Worm (Caenorhabditis elegans) whole organism, young adult: Measurements from ENCODE around the gene D1046.18.

Experiments
- B0035.1 ChIP-seq: sonication (generic microtip); optimal IDR thresholded peaks from 2 replicates; lab custom pipeline; 2016; ENCODE audit warnings: missing genetic modification characterization, mild to moderate bottlenecking, missing compliant biosample characterization, missing genotype, missing genetic modification reagents
- C06A6.2 ChIP-seq: fragments of 200-800 bp; sonication (Bioruptor generic); conservative IDR thresholded peaks from 2 replicates; pipeline ENCODE4 v1.3.6; 2022; ENCODE audit warnings: missing genetic modification characterization, missing compliant biosample characterization
- D2030.7 ChIP-seq: fragments of 200-800 bp; sonication (Bioruptor generic); IDR thresholded peaks from 2 replicates; pipeline ENCODE4 v1.3.6; 2022; ENCODE audit warnings: missing genetic modification reagents, missing genetic modification characterization, missing compliant biosample characterization
- F22D6.2 ChIP-seq: sonication (generic microtip); optimal IDR thresholded peaks from 2 replicates; lab custom pipeline; 2016; ENCODE audit warnings: mild to moderate bottlenecking, missing genetic modification characterization, missing compliant biosample characterization
- F37B4.10 ChIP-seq: fragments of 200-800 bp; sonication (Bioruptor generic); IDR thresholded peaks from 2 replicates; pipeline ENCODE4 v1.3.6; 2022; ENCODE audit warnings: missing genetic modification characterization, missing compliant biosample characterization
- F52B5.7 ChIP-seq: sonication (generic microtip); optimal IDR thresholded peaks from 2 replicates; lab custom pipeline; 2016; ENCODE audit warnings: mild to moderate bottlenecking, missing genetic modification characterization, missing compliant biosample characterization
- F57C9.4 ChIP-seq: sonication (generic microtip); optimal IDR thresholded peaks from 2 replicates; lab custom pipeline; 2017; ENCODE audit warnings: mild to moderate bottlenecking, missing genetic modification characterization, missing compliant biosample characterization
- K11D2.4 ChIP-seq: fragments of 200-800 bp; sonication (Bioruptor generic); IDR thresholded peaks from 2 replicates; pipeline ENCODE4 v1.3.6; 2022; ENCODE audit warnings: missing genetic modification reagents, missing genetic modification characterization, missing compliant biosample characterization
- Y53G8AR.9 ChIP-seq: fragments of 200-800 bp; sonication (Bioruptor generic); conservative IDR thresholded peaks from 2 replicates; pipeline ENCODE4 v1.3.6; 2022; ENCODE audit warnings: missing genetic modification reagents, missing genetic modification characterization, missing compliant biosample characterization
- ZK185.1 ChIP-seq: sonication (generic microtip); optimal IDR thresholded peaks from 2 replicates; lab custom pipeline; 2016; ENCODE audit warnings: mild to moderate bottlenecking, missing genetic modification characterization, missing compliant biosample characterization; ENCODE audit not compliant: poor library complexity, severe bottlenecking
- akir-1 ChIP-seq: fragments of 200-800 bp; sonication (Bioruptor generic); optimal IDR thresholded peaks from 2 replicates; lab custom pipeline; 2018; ENCODE audit warnings: mild to moderate bottlenecking, missing genetic modification characterization, moderate library complexity, missing compliant biosample characterization
- ama-1 ChIP-seq, 3 experiments: fragments of 150-350 bp in 1 of 3; sonication (generic microtip) in 2 of 3; optimal IDR thresholded peaks; 2 replicates each; lab custom pipeline; 2014 to 2018; ENCODE audit warnings: missing biosample characterization in 2 of 3, missing genetic modification characterization in 2 of 3, missing genetic modification reagents in 2 of 3
- aptf-2 ChIP-seq: fragments of 200-800 bp; sonication (Bioruptor generic); conservative IDR thresholded peaks from 2 replicates; pipeline ENCODE4 v1.3.6; 2022; ENCODE audit warnings: missing genetic modification reagents, missing genetic modification characterization, missing compliant biosample characterization
- aptf-3 ChIP-seq: fragments of 200-800 bp; sonication (Bioruptor generic); IDR thresholded peaks from 2 replicates; pipeline ENCODE4 v1.3.6; 2022; ENCODE audit warnings: missing genetic modification characterization, missing compliant biosample characterization
- bed-1 ChIP-seq: fragments of 200-800 bp; sonication (Bioruptor generic); IDR thresholded peaks from 2 replicates; pipeline ENCODE4 v1.3.6; 2022; ENCODE audit warnings: missing genetic modification reagents, missing genetic modification characterization, missing compliant biosample characterization
- bed-2 ChIP-seq: fragments of 200-800 bp; sonication (Bioruptor generic); IDR thresholded peaks from 2 replicates; pipeline ENCODE4 v1.3.6; 2022; ENCODE audit warnings: missing genetic modification reagents, missing genetic modification characterization, missing compliant biosample characterization
- cebp-1 ChIP-seq, 2 experiments: fragments of 200-800 bp in 1 of 2; sonication (Bioruptor generic) in 1 of 2; sonication (generic microtip) in 1 of 2; IDR thresholded peaks in 1 of 2; optimal IDR thresholded peaks in 1 of 2; 2 replicates each; pipeline versions ENCODE4 v1.3.6 to Lab custom; 2017 to 2022; ENCODE audit warnings: missing compliant biosample characterization in 2 of 2, missing genetic modification characterization in 2 of 2, mild to moderate bottlenecking in 1 of 2, missing genetic modification reagents in 1 of 2, moderate library complexity in 1 of 2
- ceh-100 ChIP-seq: fragments of 200-800 bp; sonication (Bioruptor generic); IDR thresholded peaks from 2 replicates; pipeline ENCODE4 v1.3.6; 2022; ENCODE audit warnings: missing genetic modification reagents, missing genetic modification characterization, missing compliant biosample characterization
- ceh-27 ChIP-seq: fragments of 200-800 bp; sonication (Bioruptor generic); optimal IDR thresholded peaks from 2 replicates; lab custom pipeline; 2018; ENCODE audit warnings: mild to moderate bottlenecking, missing genetic modification characterization, moderate library complexity, missing compliant biosample characterization
- ceh-40 ChIP-seq: fragments of 200-800 bp; sonication (Bioruptor generic); IDR thresholded peaks from 2 replicates; pipeline ENCODE4 v1.3.6; 2022; ENCODE audit warnings: missing genetic modification characterization, missing compliant biosample characterization
- ceh-79 ChIP-seq: sonication (generic microtip); optimal IDR thresholded peaks from 2 replicates; lab custom pipeline; 2017; ENCODE audit warnings: mild to moderate bottlenecking, missing genetic modification characterization, missing compliant biosample characterization
- ceh-91 ChIP-seq: fragments of 200-800 bp; sonication (Bioruptor generic); IDR thresholded peaks from 2 replicates; pipeline ENCODE4 v1.3.6; 2022; ENCODE audit warnings: missing genetic modification reagents, missing genetic modification characterization, missing compliant biosample characterization
- dox-1 ChIP-seq: fragments of 200-800 bp; sonication (Bioruptor generic); IDR thresholded peaks from 2 replicates; pipeline ENCODE4 v1.3.6; 2022; ENCODE audit warnings: missing genetic modification reagents, missing genetic modification characterization, missing compliant biosample characterization
- egl-18 ChIP-seq: fragments of 200-800 bp; sonication (Bioruptor generic); IDR thresholded peaks from 2 replicates; pipeline ENCODE4 v1.3.6; 2022; ENCODE audit warnings: missing genetic modification reagents, missing genetic modification characterization, missing compliant biosample characterization
- egrh-3 ChIP-seq: fragments of 200-800 bp; sonication (Bioruptor generic); IDR thresholded peaks from 2 replicates; pipeline ENCODE4 v1.3.6; 2022; ENCODE audit warnings: missing genetic modification reagents, missing genetic modification characterization, missing compliant biosample characterization
- hmg-20 ChIP-seq: fragments of 200-800 bp; sonication (Bioruptor generic); IDR thresholded peaks from 2 replicates; pipeline ENCODE4 v1.3.6; 2022; ENCODE audit warnings: missing genetic modification reagents, missing genetic modification characterization, missing compliant biosample characterization
- let-607 ChIP-seq, 2 experiments: fragments of 200-800 bp in 1 of 2; sonication (Bioruptor generic) in 1 of 2; sonication (generic microtip) in 1 of 2; optimal IDR thresholded peaks; 2 replicates each; lab custom pipeline; 2016 to 2018; ENCODE audit warnings: mild to moderate bottlenecking in 2 of 2, missing compliant biosample characterization in 2 of 2, missing genetic modification characterization in 2 of 2, moderate library complexity in 2 of 2, missing genotype in 1 of 2
- lin-54 ChIP-seq: fragments of 200-800 bp; sonication (Bioruptor generic); optimal IDR thresholded peaks from 2 replicates; lab custom pipeline; 2018; ENCODE audit warnings: mild to moderate bottlenecking, missing genetic modification characterization, missing compliant biosample characterization
- lsl-1 ChIP-seq: fragments of 200-800 bp; sonication (Bioruptor generic); optimal IDR thresholded peaks from 2 replicates; lab custom pipeline; 2018; ENCODE audit warnings: mild to moderate bottlenecking, missing genetic modification characterization, moderate library complexity, missing compliant biosample characterization
- madf-6 ChIP-seq: fragments of 200-800 bp; sonication (Bioruptor generic); IDR thresholded peaks from 2 replicates; pipeline ENCODE4 v1.3.6; 2022; ENCODE audit warnings: missing genetic modification reagents, missing genetic modification characterization, missing compliant biosample characterization
- mcd-1 ChIP-seq: fragments of 200-800 bp; sonication (Bioruptor generic); IDR thresholded peaks from 2 replicates; pipeline ENCODE4 v1.3.6; 2022; ENCODE audit warnings: missing genetic modification reagents, missing genetic modification characterization, missing compliant biosample characterization
- nhr-179 ChIP-seq: sonication (generic microtip); optimal IDR thresholded peaks from 2 replicates; lab custom pipeline; 2016; ENCODE audit warnings: mild to moderate bottlenecking, missing genetic modification characterization, missing compliant biosample characterization
- rcor-1 ChIP-seq: fragments of 200-800 bp; sonication (Bioruptor generic); IDR thresholded peaks from 2 replicates; pipeline ENCODE4 v1.3.6; 2022; ENCODE audit warnings: missing genetic modification reagents, missing genetic modification characterization, missing compliant biosample characterization
- rec-8 ChIP-seq, 2 experiments: sonication (generic microtip); optimal IDR thresholded peaks; 2 replicates each; lab custom pipeline; 2016; ENCODE audit warnings: mild to moderate bottlenecking in 2 of 2, missing genetic modification characterization in 2 of 2, missing genetic modification reagents in 2 of 2, missing genotype in 2 of 2, missing biosample characterization in 1 of 2, missing compliant biosample characterization in 1 of 2, moderate library complexity in 1 of 2
- snpc-3.4 ChIP-seq: sonication (generic microtip); optimal IDR thresholded peaks from 2 replicates; lab custom pipeline; 2017; ENCODE audit warnings: missing genetic modification characterization, mild to moderate bottlenecking, missing compliant biosample characterization, antibody characterized with exemption, moderate library complexity, missing genotype, missing genetic modification reagents
- snpc-4 ChIP-seq, 5 experiments: fragments of 150-350 bp in 1 of 5; sonication (generic microtip) in 4 of 5; optimal IDR thresholded peaks; 2 replicates each; lab custom pipeline; 2014 to 2018; ENCODE audit warnings: missing genetic modification characterization in 5 of 5, missing biosample characterization in 3 of 5, antibody characterized with exemption in 2 of 5, mild to moderate bottlenecking in 2 of 5, missing compliant biosample characterization in 2 of 5, missing genotype in 2 of 5, moderate library complexity in 2 of 5, missing genetic modification reagents in 1 of 5
- sptf-2 ChIP-seq: fragments of 200-800 bp; sonication (Bioruptor generic); optimal IDR thresholded peaks from 2 replicates; lab custom pipeline; 2018; ENCODE audit warnings: mild to moderate bottlenecking, missing genetic modification characterization, missing compliant biosample characterization
- tbp1 ChIP-seq: fragments of 200-800 bp; sonication (Bioruptor generic); optimal IDR thresholded peaks from 2 replicates; lab custom pipeline; 2018; ENCODE audit warnings: mild to moderate bottlenecking, missing genetic modification characterization, missing compliant biosample characterization
- unc-130 ChIP-seq: sonication (generic microtip); optimal IDR thresholded peaks from 2 replicates; lab custom pipeline; 2016; ENCODE audit warnings: missing genetic modification reagents, missing genetic modification characterization, missing compliant biosample characterization
- zfh-2 ChIP-seq: fragments of 200-800 bp; sonication (Bioruptor generic); conservative IDR thresholded peaks from 2 replicates; pipeline ENCODE4 v1.3.6; 2022; ENCODE audit warnings: missing genetic modification reagents, missing genetic modification characterization, missing compliant biosample characterization
- zim-3 ChIP-seq: sonication (generic microtip); optimal IDR thresholded peaks from 2 replicates; lab custom pipeline; 2017; ENCODE audit warnings: mild to moderate bottlenecking, missing genetic modification characterization, moderate library complexity, missing compliant biosample characterization
- ztf-26 ChIP-seq: sonication (generic microtip); optimal IDR thresholded peaks from 2 replicates; lab custom pipeline; 2017; ENCODE audit warnings: missing genetic modification characterization, missing compliant biosample characterization
- ztf-28 ChIP-seq: fragments of 200-800 bp; sonication (Bioruptor generic); IDR thresholded peaks from 2 replicates; pipeline ENCODE4 v1.3.6; 2022; ENCODE audit warnings: missing genetic modification reagents, missing genetic modification characterization, missing compliant biosample characterization

The D1046.18 gene

ce11 chrIV:8967990-8968389 lies 37.9 kb downstream of the D1046.18 start, which contains the start of gene suex-2:
TSS of gene suex-2 (plus strand) at chrIV:8968290.
- TF ChIP-seq ceh-27 (no peak), F22D6.2 (tag; lab: Kevin White, UChicago) (no peak), F52B5.7 (tag; lab: Kevin White, UChicago) (no peak), snpc-4 (GFP tag; optimal IDR thresholded peaks at IDR 0.05; lab: Kevin White, UChicago) (no peak), snpc-4 (tag; optimal IDR thresholded peaks at IDR 0.05; lab: Kevin White, UChicago) (no peak), ama-1 (optimal IDR thresholded peaks at IDR 0.05; lab: Kevin White, UChicago) (no peak), ama-1 (GFP tag; optimal IDR thresholded peaks at IDR 0.05; lab: Kevin White, UChicago) (no peak), ceh-91 (GFP tag; lab: Robert Waterston, UW) (no peak), cebp-1 (GFP tag; IDR thresholded peaks at IDR 0.05; lab: Robert Waterston, UW) (no peak), cebp-1 (tag; optimal IDR thresholded peaks at IDR 0.05; lab: Kevin White, UChicago) (no peak), ceh-100 (GFP tag; lab: Robert Waterston, UW) (no peak), ceh-79 (tag; lab: Kevin White, UChicago) (no peak), hmg-20 (GFP tag; lab: Robert Waterston, UW) (no peak)
- TF ChIP-seq, all 124 proteins: peak for 0

ce11 chrIV:8973249-8973958 lies 43.4 kb downstream of the D1046.18 start, which contains the start of gene C53B4.3:
TSS of gene C53B4.3 (minus strand) at chrIV:8973712.
- peak in 1 of 2 experiments; percentile 55 for TF ChIP-seq let-607 (tag; optimal IDR thresholded peaks at IDR 0.05; lab: Kevin White, UChicago)
- peak; percentile 38 for TF ChIP-seq snpc-4 (GFP tag; optimal IDR thresholded peaks at IDR 0.05; lab: Kevin White, UChicago)
- TF ChIP-seq snpc-4 (tag; optimal IDR thresholded peaks at IDR 0.05; lab: Kevin White, UChicago), result peak in 3 of 4 experiments; percentile 25 to 51 (median 36)
- peak; percentile 55; the same call in 1 of the 2 replicates for TF ChIP-seq dox-1 (GFP tag; lab: Robert Waterston, UW)
- TF ChIP-seq unc-130 (GFP tag; lab: Kevin White, UChicago), result peak; percentile 49
- no peak for TF ChIP-seq bed-1 (GFP tag; lab: Robert Waterston, UW)
- peak; percentile 90 for TF ChIP-seq bed-2 (GFP tag; lab: Robert Waterston, UW)
- TF ChIP-seq lsl-1 (GFP tag; lab: Kevin White, UChicago), result peak; percentile 38
- peak; percentile 43 for TF ChIP-seq lin-54 (GFP tag; lab: Kevin White, UChicago)
- peak in 1 of 2 experiments; percentile 57 for TF ChIP-seq rec-8 (tag; optimal IDR thresholded peaks at IDR 0.05; lab: Kevin White, UChicago)
- peak; percentile 30 for TF ChIP-seq tbp1
- TF ChIP-seq egl-18 (GFP tag; lab: Robert Waterston, UW), result no peak
- TF ChIP-seq K11D2.4 (GFP tag; lab: Robert Waterston, UW), result peak; percentile 69
- peak; percentile 13 for TF ChIP-seq B0035.1 (tag; lab: Kevin White, UChicago)
- TF ChIP-seq rcor-1 (GFP tag; lab: Robert Waterston, UW), result 0 out of 2 replicates have a peak, but pooled peaks have one; percentile 13
- no peak for TF ChIP-seq F57C9.4 (tag; lab: Kevin White, UChicago)
- 0 out of 2 replicates have a peak, but pooled peaks have one; percentile 37 for TF ChIP-seq ztf-28 (GFP tag; lab: Robert Waterston, UW)
- TF ChIP-seq mcd-1 (GFP tag; lab: Robert Waterston, UW), result peak; percentile 64
- no peak for TF ChIP-seq sptf-2 (GFP tag; lab: Kevin White, UChicago)
- peak; percentile 87 for TF ChIP-seq ZK185.1 (tag; lab: Kevin White, UChicago)
- TF ChIP-seq snpc-3.4 (tag; lab: Kevin White, UChicago), result peak; percentile 36
- TF ChIP-seq zfh-2 (GFP tag; lab: Robert Waterston, UW), result no peak
- TF ChIP-seq C06A6.2 (GFP tag; lab: Robert Waterston, UW), result no peak
- TF ChIP-seq F37B4.10 (GFP tag; lab: Robert Waterston, UW), result no peak
- peak; percentile 67; the same call in 1 of the 2 replicates for TF ChIP-seq madf-6 (GFP tag; lab: Robert Waterston, UW)
- peak; percentile 36 for TF ChIP-seq akir-1 (GFP tag; lab: Kevin White, UChicago)
- peak; percentile 46; the same call in 1 of the 2 replicates for TF ChIP-seq ceh-40 (GFP tag; lab: Robert Waterston, UW)
- 0 out of 2 replicates have a peak, but pooled peaks have one; percentile 44 for TF ChIP-seq Y53G8AR.9 (GFP tag; lab: Robert Waterston, UW)
- no peak for TF ChIP-seq egrh-3 (GFP tag; lab: Robert Waterston, UW)
- TF ChIP-seq nhr-179 (tag; lab: Kevin White, UChicago), result no peak
- TF ChIP-seq zim-3 (tag; lab: Kevin White, UChicago), result peak; percentile 22
- peak; percentile 16 for TF ChIP-seq ztf-26 (tag; lab: Kevin White, UChicago)
- TF ChIP-seq D2030.7 (GFP tag; lab: Robert Waterston, UW), result peak; percentile 61
- TF ChIP-seq aptf-2, result 0 out of 2 replicates have a peak, but pooled peaks have one; percentile 39
- no peak for TF ChIP-seq aptf-3 (GFP tag; lab: Robert Waterston, UW)
